Fruit fly (Drosophila melanogaster) whole organism, pupa: ENCODE data around the gene ssp7.

Experiments used
- CG10348 ChIP-seq: fragments of 200-800 bp; sonication (Bioruptor generic); IDR thresholded peaks from 2 replicates; pipeline ENCODE4 v1.3.6; 2022; ENCODE audit warnings: missing biosample characterization, missing genetic modification characterization
- CG34367 ChIP-seq: fragments of 200-800 bp; sonication (Bioruptor generic); optimal IDR thresholded peaks from 2 replicates; lab custom pipeline; 2018; ENCODE audit warnings: missing biosample characterization, mild to moderate bottlenecking, missing genetic modification characterization
- D1 ChIP-seq: fragments of 200-800 bp; sonication (Bioruptor generic); optimal IDR thresholded peaks from 2 replicates; lab custom pipeline; 2018; ENCODE audit warnings: missing biosample characterization, mild to moderate bottlenecking, missing genetic modification characterization, moderate library complexity
- Snoo ChIP-seq: fragments of 200-800 bp; sonication (Bioruptor generic); optimal IDR thresholded peaks from 3 replicates; lab custom pipeline; 2017; ENCODE audit warnings: missing biosample characterization, mild to moderate bottlenecking, missing genetic modification characterization, inconsistent platforms

DNA sequence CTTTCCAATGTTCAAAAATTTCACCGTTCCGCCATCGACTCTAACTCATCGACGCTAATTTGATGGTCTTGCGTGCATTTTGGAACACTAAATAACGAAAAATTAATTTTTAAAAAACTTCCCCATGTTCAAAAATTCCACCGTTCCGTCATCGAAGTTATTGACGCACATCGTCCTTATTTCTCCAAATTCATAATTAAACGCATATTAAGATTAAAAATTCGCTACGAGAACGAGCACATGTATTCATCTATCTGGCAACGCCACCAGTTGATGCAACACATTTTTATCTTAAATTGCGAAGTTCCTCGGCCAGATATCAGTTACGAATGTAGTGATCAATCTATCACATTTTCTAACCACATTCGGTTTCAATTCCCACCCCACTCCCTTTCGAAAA is 9.1 kb upstream of the ssp7 start, which contains the start of gene Lint-1:
- TF ChIP-seq D1: no peak
- TF ChIP-seq Snoo: no peak
- TF ChIP-seq CG10348: no peak
- no peak for TF ChIP-seq CG34367
